Fruit fly (Drosophila melanogaster): ENCODE measurements around the gene CG14314.

dm6 chr3R:18196622-18196990, 19.3 kb upstream of the CG14314 start:
- no peak for TF ChIP-seq psq (optimal IDR thresholded peaks at IDR 0.05)
- no peak for TF ChIP-seq ttk (optimal IDR thresholded peaks at IDR 0.05)
- TF ChIP-seq h (optimal IDR thresholded peaks at IDR 0.05) = no peak
- TF ChIP-seq Myc (optimal IDR thresholded peaks at IDR 0.05) = no peak
- no peak for TF ChIP-seq insv (optimal IDR thresholded peaks at IDR 0.05)
